Worm (Caenorhabditis elegans) whole organism, L2 larva: ENCODE data around the gene ncl-1.

Experiments
- C34F6.9 ChIP-seq: fragments of 150-350 bp; optimal IDR thresholded peaks from 2 replicates; lab custom pipeline; 2014; ENCODE audit warnings: missing biosample characterization, missing genetic modification characterization
- F13H6.1 ChIP-seq: sonication (generic microtip); optimal IDR thresholded peaks from 2 replicates; lab custom pipeline; 2016; ENCODE audit warnings: missing genetic modification characterization, missing compliant biosample characterization
- alr-1 ChIP-seq: fragments of 150-350 bp; optimal IDR thresholded peaks from 2 replicates; lab custom pipeline; 2014; ENCODE audit warnings: missing biosample characterization, missing genetic modification characterization
- aly-2 ChIP-seq: fragments of 150-350 bp; optimal IDR thresholded peaks from 2 replicates; lab custom pipeline; 2014; ENCODE audit warnings: missing biosample characterization, missing genetic modification characterization
- ama-1 ChIP-seq: fragments of 150-350 bp; optimal IDR thresholded peaks from 2 replicates; lab custom pipeline; 2018; ENCODE audit warnings: inconsistent platforms
- ceh-82 ChIP-seq: fragments of 150-350 bp; optimal IDR thresholded peaks from 2 replicates; lab custom pipeline; 2014; ENCODE audit warnings: missing biosample characterization, missing genetic modification characterization
- crh-2 ChIP-seq: sonication (generic microtip); optimal IDR thresholded peaks from 2 replicates; lab custom pipeline; 2017; ENCODE audit warnings: missing biosample characterization, missing genetic modification characterization
- dmd-4 ChIP-seq: sonication (generic microtip); optimal IDR thresholded peaks from 2 replicates; lab custom pipeline; 2017; ENCODE audit warnings: missing biosample characterization, missing genetic modification characterization
- lin-39 ChIP-seq: fragments of 150-350 bp; optimal IDR thresholded peaks from 2 replicates; lab custom pipeline; 2014; ENCODE audit warnings: missing biosample characterization, missing genetic modification reagents, missing genetic modification characterization
- lsy-2 ChIP-seq, 2 experiments: fragments of 150-350 bp in 1 of 2; sonication (generic microtip) in 1 of 2; optimal IDR thresholded peaks; 2 replicates each; lab custom pipeline; 2014 to 2017; ENCODE audit warnings: missing biosample characterization in 2 of 2, missing genetic modification characterization in 2 of 2
- mab-5 ChIP-seq: fragments of 150-350 bp; optimal IDR thresholded peaks from 2 replicates; lab custom pipeline; 2014; ENCODE audit warnings: missing biosample characterization, missing genetic modification characterization
- nhr-10 ChIP-seq: sonication (generic microtip); optimal IDR thresholded peaks from 2 replicates; lab custom pipeline; 2017; ENCODE audit warnings: missing biosample characterization, missing genetic modification characterization
- nhr-129 ChIP-seq: fragments of 150-350 bp; optimal IDR thresholded peaks from 2 replicates; lab custom pipeline; 2014; ENCODE audit warnings: missing biosample characterization, missing genetic modification characterization
- nhr-25 ChIP-seq: fragments of 150-350 bp; sonication (generic microtip); optimal IDR thresholded peaks from 3 replicates; lab custom pipeline; 2014; ENCODE audit warnings: missing biosample characterization, missing genetic modification characterization
- nhr-6 ChIP-seq: fragments of 150-350 bp; optimal IDR thresholded peaks from 2 replicates; lab custom pipeline; 2014; ENCODE audit warnings: missing biosample characterization, missing genetic modification characterization
- peb-1 ChIP-seq: fragments of 150-350 bp; optimal IDR thresholded peaks from 2 replicates; lab custom pipeline; 2014; ENCODE audit warnings: missing biosample characterization, missing genetic modification characterization
- sem-4 ChIP-seq: fragments of 150-350 bp; optimal IDR thresholded peaks from 2 replicates; lab custom pipeline; 2014; ENCODE audit warnings: missing biosample characterization, missing genetic modification reagents, missing genetic modification characterization
- skn-1 ChIP-seq: sonication (generic microtip); optimal IDR thresholded peaks from 2 replicates; lab custom pipeline; 2017; ENCODE audit warnings: missing biosample characterization, missing genetic modification characterization
- sma-3 ChIP-seq: sonication (generic microtip); optimal IDR thresholded peaks from 2 replicates; lab custom pipeline; 2016; ENCODE audit warnings: missing genetic modification reagents, missing genetic modification characterization, missing compliant biosample characterization
- sma-9 ChIP-seq, 2 experiments: fragments of 150-350 bp in 1 of 2; sonication (generic microtip) in 1 of 2; optimal IDR thresholded peaks; 2 replicates each; lab custom pipeline; 2014 to 2016; ENCODE audit warnings: missing genetic modification characterization in 2 of 2, mild to moderate bottlenecking in 1 of 2, missing biosample characterization in 1 of 2, missing compliant biosample characterization in 1 of 2, missing genetic modification reagents in 1 of 2, moderate library complexity in 1 of 2
- unc-39 ChIP-seq: fragments of 150-350 bp; optimal IDR thresholded peaks from 2 replicates; lab custom pipeline; 2014; ENCODE audit warnings: missing biosample characterization, missing genetic modification characterization
- unc-55 ChIP-seq: fragments of 150-350 bp; sonication (generic microtip); optimal IDR thresholded peaks from 3 replicates; lab custom pipeline; 2014; ENCODE audit warnings: missing biosample characterization, missing genetic modification reagents, missing genetic modification characterization
- unc-62 ChIP-seq: fragments of 150-350 bp; optimal IDR thresholded peaks from 2 replicates; lab custom pipeline; 2014; ENCODE audit warnings: missing biosample characterization, missing genetic modification reagents, missing genetic modification characterization
- zag-1 ChIP-seq: fragments of 150-350 bp; optimal IDR thresholded peaks from 2 replicates; lab custom pipeline; 2014; ENCODE audit warnings: missing biosample characterization, missing genetic modification characterization
- ztf-11 ChIP-seq: sonication (generic microtip); optimal IDR thresholded peaks from 2 replicates; lab custom pipeline; 2017; ENCODE audit warnings: missing biosample characterization, missing genetic modification characterization

Gene ncl-1

DNA sequence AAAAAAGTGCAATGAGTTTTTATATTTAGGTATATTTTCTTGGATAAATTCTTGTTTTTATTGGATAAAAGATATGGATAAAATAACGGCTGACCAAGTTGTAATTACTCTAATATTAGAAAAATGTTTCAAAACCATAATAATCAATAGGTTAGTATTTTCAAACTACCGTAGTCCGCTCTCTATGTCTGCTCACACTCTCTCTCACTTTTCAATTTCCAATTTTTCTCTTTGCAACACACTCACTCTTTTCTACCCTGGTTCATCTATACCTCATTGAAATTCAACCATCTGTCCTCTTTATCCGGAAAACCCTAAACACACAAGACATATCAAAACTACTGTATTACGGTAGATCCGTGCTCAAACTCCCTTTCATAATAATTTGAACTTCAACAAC, 59.8 kb downstream of the ncl-1 start:
- TF ChIP-seq sem-4 (tag; lab: Kevin White, UChicago) (no peak), nhr-10 (tag; lab: Kevin White, UChicago) (no peak), ceh-82 (tag; lab: Kevin White, UChicago) (no peak), peb-1 (tag; lab: Kevin White, UChicago) (no peak), lsy-2 (tag; optimal IDR thresholded peaks at IDR 0.05; lab: Kevin White, UChicago) (peak in 1 of 2 experiments; percentile 62)

DNA sequence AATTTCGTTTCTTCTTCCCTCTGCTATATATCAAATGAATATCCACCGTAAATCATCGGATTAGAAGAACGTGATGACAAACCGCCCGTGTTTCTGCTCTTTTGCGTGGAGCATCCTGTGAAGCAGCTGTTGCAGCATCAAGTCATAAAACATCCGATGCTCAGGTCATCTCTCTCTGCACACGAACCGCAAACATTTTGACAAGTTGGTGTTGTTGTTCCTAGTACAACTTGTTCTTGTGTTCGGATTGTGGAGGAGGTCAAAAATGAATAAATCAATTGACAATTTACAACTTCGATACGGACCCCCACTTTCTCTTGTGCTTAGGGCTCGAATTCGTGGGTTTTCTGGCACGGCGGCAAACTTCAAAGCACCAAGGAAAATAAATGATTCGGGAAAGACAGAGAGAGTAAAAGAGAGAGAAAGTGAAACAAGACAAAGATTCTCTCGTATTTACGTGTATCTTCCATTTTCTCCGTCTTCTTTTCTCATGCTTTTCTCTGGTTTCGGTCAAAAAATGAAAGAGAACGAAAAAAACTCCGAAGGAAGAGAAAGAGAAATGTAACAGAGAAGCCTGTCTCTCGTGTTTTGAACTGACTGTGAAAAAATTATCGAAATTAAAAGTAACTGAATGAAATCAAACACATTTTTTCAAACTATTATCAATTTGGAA, 61.2 kb downstream of the ncl-1 start:
- peak in 1 of 2 experiments; percentile 29 for TF ChIP-seq lsy-2 (tag; optimal IDR thresholded peaks at IDR 0.05; lab: Kevin White, UChicago)
- peak; percentile 63 for TF ChIP-seq unc-55 (GFP tag; lab: Kevin White, UChicago)
- TF ChIP-seq F13H6.1 = peak; percentile 19
- TF ChIP-seq nhr-129 (tag; lab: Kevin White, UChicago) = peak; percentile 38
- no peak for TF ChIP-seq unc-39 (tag; lab: Kevin White, UChicago)
- TF ChIP-seq mab-5 (tag; lab: Kevin White, UChicago) = peak; percentile 96
- TF ChIP-seq unc-62 (GFP tag; lab: Kevin White, UChicago) = no peak
- TF ChIP-seq skn-1 (tag; lab: Kevin White, UChicago) = no peak

DNA sequence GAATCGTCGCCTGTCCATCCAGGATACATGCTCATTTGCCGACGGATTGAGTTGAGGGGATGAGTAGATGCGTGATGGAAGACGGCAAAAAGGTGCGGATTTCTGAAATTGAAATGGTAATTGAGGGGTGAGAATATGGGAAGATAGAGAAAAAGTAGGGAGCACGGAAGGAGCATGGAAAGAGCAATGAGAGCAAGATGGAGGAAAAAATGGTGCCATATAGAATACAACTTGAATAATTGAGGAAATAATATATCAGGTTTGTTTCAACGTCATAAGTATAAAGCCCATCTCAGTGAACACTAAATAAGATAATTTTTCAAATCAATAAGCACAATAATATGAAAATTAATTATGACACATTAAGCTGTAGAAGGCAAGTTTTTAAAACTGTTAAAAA, 63.8 kb downstream of the ncl-1 start, which contains the start of gene mab-5:
Gene mab-5 (minus strand): TSS at position 101 of the 400 bp plus-strand sequence.
- TF ChIP-seq sma-9 (GFP tag; optimal IDR thresholded peaks at IDR 0.05; lab: Kevin White, UChicago) (no peak), sma-9 (tag; optimal IDR thresholded peaks at IDR 0.05; lab: Kevin White, UChicago) (no peak), skn-1 (tag; lab: Kevin White, UChicago) (no peak), mab-5 (tag; lab: Kevin White, UChicago) (no peak), peb-1 (tag; lab: Kevin White, UChicago) (no peak), C34F6.9 (tag; lab: Kevin White, UChicago) (no peak), ama-1 (no peak), dmd-4 (tag; lab: Kevin White, UChicago) (no peak), unc-62 (GFP tag; lab: Kevin White, UChicago) (no peak), nhr-6 (no peak), zag-1 (no peak), lin-39 (tag; lab: Kevin White, UChicago) (no peak), nhr-10 (tag; lab: Kevin White, UChicago) (no peak), nhr-25 (tag; lab: Kevin White, UChicago) (no peak), crh-2 (no peak), nhr-129 (tag; lab: Kevin White, UChicago) (no peak), alr-1 (tag; lab: Kevin White, UChicago) (no peak), sma-3 (GFP tag; lab: Kevin White, UChicago) (no peak)

DNA sequence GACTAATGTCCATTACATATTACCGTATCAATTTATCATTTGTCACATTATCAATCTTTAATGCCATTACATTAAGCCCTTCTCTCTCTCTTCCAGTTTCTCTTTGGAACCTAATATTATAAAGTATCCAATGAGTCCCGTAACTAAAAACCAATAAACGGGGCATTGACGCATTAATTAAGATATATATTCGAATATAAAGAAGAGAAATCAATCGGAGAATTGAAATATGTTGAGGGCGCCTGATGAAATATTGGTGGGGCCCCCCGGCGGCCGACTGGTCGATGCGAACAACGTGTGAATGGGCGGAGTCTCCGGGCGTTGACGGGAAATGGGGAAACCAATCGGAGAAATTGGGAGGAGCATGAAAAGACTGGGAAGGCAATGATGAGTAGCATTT, 64.7 kb downstream of the ncl-1 start:
- TF ChIP-seq aly-2 (tag; lab: Kevin White, UChicago) = no peak
- peak; percentile 9 for TF ChIP-seq F13H6.1
- peak in 1 of 2 experiments; percentile 68 for TF ChIP-seq lsy-2 (tag; optimal IDR thresholded peaks at IDR 0.05; lab: Kevin White, UChicago)
- TF ChIP-seq alr-1 (tag; lab: Kevin White, UChicago) = no peak
- TF ChIP-seq ztf-11 (tag; lab: Kevin White, UChicago) = no peak
- TF ChIP-seq ama-1 = no peak
- TF ChIP-seq unc-39 (tag; lab: Kevin White, UChicago) = no peak
- peak; percentile 6 for TF ChIP-seq C34F6.9 (tag; lab: Kevin White, UChicago)
- peak; percentile 9 for TF ChIP-seq nhr-25 (tag; lab: Kevin White, UChicago)
- peak; percentile 98 for TF ChIP-seq mab-5 (tag; lab: Kevin White, UChicago)
- TF ChIP-seq sem-4 (tag; lab: Kevin White, UChicago) = peak; percentile 54
- no peak for TF ChIP-seq nhr-129 (tag; lab: Kevin White, UChicago)
